Fruit fly (Drosophila melanogaster): ENCODE data around the gene Desat2.

DNA sequence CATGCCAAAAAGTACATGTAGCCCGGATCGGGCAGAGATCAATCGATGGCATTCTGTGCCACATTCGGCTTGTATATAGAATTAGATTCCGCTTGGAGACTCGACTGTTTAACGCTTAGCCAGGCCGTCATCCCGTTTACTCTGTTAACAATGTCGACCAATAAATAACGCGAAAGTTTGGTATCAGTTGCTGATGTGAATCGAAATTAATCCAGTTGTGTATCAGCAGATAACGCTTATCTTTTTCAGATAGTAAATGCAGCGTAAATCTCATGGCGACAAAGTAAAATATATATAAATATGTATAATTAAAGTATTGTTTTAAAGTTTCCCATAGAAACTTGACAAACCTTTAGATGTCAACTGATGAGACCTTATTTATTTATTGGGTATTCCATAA lies 24.6 kb upstream of the Desat2 start:
- TF ChIP-seq Dll (optimal IDR thresholded peaks at IDR 0.05): no peak
- no peak for TF ChIP-seq usp (GFP tag; optimal IDR thresholded peaks at IDR 0.05)
- no peak for TF ChIP-seq CG8478 (optimal IDR thresholded peaks at IDR 0.05)
- no peak for TF ChIP-seq pan (optimal IDR thresholded peaks at IDR 0.05)
- no peak for TF ChIP-seq EcR (GFP tag; optimal IDR thresholded peaks at IDR 0.05)

All from whole organism.